Worm (Caenorhabditis elegans): Measurements from ENCODE around the gene B0035.15.

ce11 chrIV:11323666-11324065 is 25.6 kb upstream of the B0035.15 start:
- TF ChIP-seq ceh-82 (tag; optimal IDR thresholded peaks at IDR 0.05) (no peak), Y55F3AM.14 (GFP tag; optimal IDR thresholded peaks at IDR 0.05) (no peak), unc-62 (GFP tag; optimal IDR thresholded peaks at IDR 0.05) (no peak), ztf-11 (tag; optimal IDR thresholded peaks at IDR 0.05) (no peak), lsy-2 (tag; optimal IDR thresholded peaks at IDR 0.05) (no peak), aly-2 (tag; optimal IDR thresholded peaks at IDR 0.05) (no peak), nhr-21 (tag; optimal IDR thresholded peaks at IDR 0.05) (no peak), egl-27 (tag; optimal IDR thresholded peaks at IDR 0.05) (no peak), unc-39 (tag; optimal IDR thresholded peaks at IDR 0.05) (no peak), ZK546.5 (tag; optimal IDR thresholded peaks at IDR 0.05) (no peak)

All from whole organism, L2 larva.